Fruit fly (Drosophila melanogaster) whole organism: ENCODE results near the gene Trim9.

Source experiments
- CG8478 ChIP-seq: fragments of >200 bp; optimal IDR thresholded peaks from 2 replicates; lab custom pipeline; 2018; ENCODE audit warnings: inconsistent platforms
- Dll ChIP-seq: fragments of >200 bp; optimal IDR thresholded peaks from 2 replicates; lab custom pipeline; 2017
- EcR ChIP-seq, 2 experiments: fragments of >200 bp; optimal IDR thresholded peaks; 2 replicates each; lab custom pipeline; 2017; ENCODE audit warnings: missing biosample characterization in 2 of 2, missing genetic modification characterization in 2 of 2, missing genetic modification reagents in 2 of 2
- pan ChIP-seq: fragments of >200 bp; optimal IDR thresholded peaks from 2 replicates; lab custom pipeline; 2017
- psq ChIP-seq: fragments of >200 bp; optimal IDR thresholded peaks from 2 replicates; lab custom pipeline; 2017
- usp ChIP-seq: fragments of >200 bp; optimal IDR thresholded peaks from 2 replicates; lab custom pipeline; 2017; ENCODE audit warnings: missing biosample characterization, missing genetic modification characterization, mixed read lengths

dm6 chr2L:10496338-10496737, 48.3 kb upstream of the Trim9 start:
- TF ChIP-seq Dll (no peak), CG8478 (lab: Kevin White, UChicago) (no peak), psq (no peak), EcR (GFP tag; optimal IDR thresholded peaks at IDR 0.05; lab: Kevin White, UChicago) (no peak), pan (lab: Kevin White, UChicago) (no peak), usp (no peak)
